Fruit fly (Drosophila melanogaster) whole organism, adult: ENCODE measurements around the gene Ubc2.

ENCODE experiments used
- CG11617 ChIP-seq: fragments of 200-800 bp; sonication (Bioruptor generic); optimal IDR thresholded peaks from 2 replicates; lab custom pipeline; 2017; ENCODE audit warnings: mild to moderate bottlenecking, missing biosample characterization, missing genetic modification reagents, missing genetic modification characterization
- CG7101 ChIP-seq: fragments of 200-800 bp; sonication (Bioruptor generic); optimal IDR thresholded peaks from 2 replicates; lab custom pipeline; 2018; ENCODE audit warnings: missing biosample characterization, mild to moderate bottlenecking, missing genetic modification characterization, moderate library complexity
- kay ChIP-seq: fragments of 200-800 bp; sonication (Bioruptor generic); peaks from one replicate; lab custom pipeline; 2016; ENCODE audit warnings: missing biosample characterization, missing genetic modification characterization, borderline replicate concordance
- tj ChIP-seq: fragments of 200-800 bp; sonication (Bioruptor generic); optimal IDR thresholded peaks from 3 replicates; lab custom pipeline; 2017; ENCODE audit warnings: missing biosample characterization, mild to moderate bottlenecking, missing genetic modification characterization, moderate library complexity

dm6 chr2L:10756049-10756448 lies 11.8 kb downstream of the Ubc2 start, which contains the start of gene CG17124:
- TF ChIP-seq tj (GFP tag; lab: Kevin White, UChicago) (peak; percentile 38), CG11617 (GFP tag; lab: Kevin White, UChicago) (peak; percentile 7), CG7101 (tag; lab: Kevin White, UChicago) (peak; percentile 48), kay (GFP tag; lab: Kevin White, UChicago) (no peak)
